Fruit fly (Drosophila melanogaster) whole organism, embryonic: ENCODE measurements around the gene Hsp110.

ENCODE experiments used
- Atf3 ChIP-seq: fragments of 200-800 bp; sonication (Bioruptor generic); optimal IDR thresholded peaks from 3 replicates; lab custom pipeline; 2016; ENCODE audit warnings: missing biosample characterization, missing genetic modification characterization
- Atf6 ChIP-seq: fragments of 200-800 bp; sonication (Bioruptor generic); IDR thresholded peaks from 2 replicates; pipeline ENCODE4 v1.3.6; 2022; ENCODE audit warnings: missing biosample characterization, missing genetic modification characterization
- BEAF-32 ChIP-seq: fragments of 200-800 bp; sonication (Bioruptor generic); optimal IDR thresholded peaks from 3 replicates; lab custom pipeline; 2017; ENCODE audit warnings: missing biosample characterization, missing genetic modification characterization, mild to moderate bottlenecking, moderate library complexity, missing genetic modification reagents
- CG10979 ChIP-seq: fragments of 200-800 bp; sonication (Bioruptor generic); optimal IDR thresholded peaks from 2 replicates; lab custom pipeline; 2018; ENCODE audit warnings: missing biosample characterization, mild to moderate bottlenecking, missing genetic modification characterization, moderate library complexity
- CG11456 ChIP-seq: fragments of 200-800 bp; sonication (Bioruptor generic); IDR thresholded peaks from 3 replicates; pipeline ENCODE4 v1.3.6; 2022; ENCODE audit warnings: missing biosample characterization, missing genetic modification characterization
- CG11695 ChIP-seq: fragments of 200-800 bp; sonication (Bioruptor generic); IDR thresholded peaks from 3 replicates; pipeline ENCODE4 v1.3.6; 2022; ENCODE audit warnings: missing biosample characterization, missing genetic modification characterization
- CG12769 ChIP-seq: fragments of 200-800 bp; sonication (Bioruptor generic); optimal IDR thresholded peaks from 2 replicates; lab custom pipeline; 2019; ENCODE audit warnings: missing biosample characterization, mild to moderate bottlenecking, missing genetic modification characterization, moderate library complexity
- CG14050 ChIP-seq: fragments of 200-800 bp; sonication (Bioruptor generic); IDR thresholded peaks from 3 replicates; pipeline ENCODE4 v1.3.6; 2022; ENCODE audit warnings: missing biosample characterization, missing genetic modification characterization
- CG1602 ChIP-seq: fragments of 200-800 bp; sonication (Bioruptor generic); optimal IDR thresholded peaks from 3 replicates; lab custom pipeline; 2016; ENCODE audit warnings: missing biosample characterization, missing genetic modification characterization
- CG17385 ChIP-seq: fragments of 200-800 bp; sonication (Bioruptor generic); optimal IDR thresholded peaks from 3 replicates; lab custom pipeline; 2018; ENCODE audit warnings: missing biosample characterization, mild to moderate bottlenecking, missing genetic modification characterization
- CG18262 ChIP-seq: fragments of 200-800 bp; optimal IDR thresholded peaks from 3 replicates; lab custom pipeline; 2019; ENCODE audit warnings: missing biosample characterization, mild to moderate bottlenecking, missing genetic modification characterization, moderate library complexity
- CG18599 ChIP-seq: fragments of 200-800 bp; sonication (Bioruptor generic); optimal IDR thresholded peaks from 3 replicates; lab custom pipeline; 2017; ENCODE audit warnings: missing biosample characterization, missing genetic modification characterization, mild to moderate bottlenecking, moderate library complexity, missing genetic modification reagents
- CG2712 ChIP-seq: fragments of 200-800 bp; optimal IDR thresholded peaks from 3 replicates; lab custom pipeline; 2019; ENCODE audit warnings: missing biosample characterization, mild to moderate bottlenecking, missing genetic modification characterization, moderate library complexity
- CG31441 ChIP-seq: fragments of 200-800 bp; sonication (Bioruptor generic); IDR thresholded peaks from 2 replicates; pipeline ENCODE4 v1.3.6; 2022; ENCODE audit warnings: missing biosample characterization, missing genetic modification characterization
- CG32532 ChIP-seq: fragments of 200-800 bp; sonication (Bioruptor generic); IDR thresholded peaks from 2 replicates; pipeline ENCODE4 v1.3.6; 2022; ENCODE audit warnings: missing biosample characterization, missing genetic modification characterization
- CG3281 ChIP-seq: fragments of 200-800 bp; sonication (Bioruptor generic); optimal IDR thresholded peaks from 3 replicates; lab custom pipeline; 2017; ENCODE audit warnings: missing biosample characterization, mild to moderate bottlenecking, missing genetic modification characterization
- CG6175 ChIP-seq: fragments of 200-800 bp; sonication (Bioruptor generic); IDR thresholded peaks from 3 replicates; pipeline ENCODE4 v1.3.6; 2022; ENCODE audit warnings: missing biosample characterization, missing genetic modification characterization
- CG6765 ChIP-seq: fragments of 200-800 bp; sonication (Bioruptor generic); optimal IDR thresholded peaks from 3 replicates; lab custom pipeline; 2017; ENCODE audit warnings: missing biosample characterization, mild to moderate bottlenecking, missing genetic modification characterization
- CG7357 ChIP-seq: fragments of 200-800 bp; sonication (Bioruptor generic); IDR thresholded peaks from 3 replicates; pipeline ENCODE4 v1.3.6; 2022; ENCODE audit warnings: missing biosample characterization, missing genetic modification characterization
- CG9215 ChIP-seq: fragments of 200-800 bp; sonication (Bioruptor generic); IDR thresholded peaks from 2 replicates; pipeline ENCODE4 v1.3.6; 2022; ENCODE audit warnings: missing biosample characterization, missing genetic modification characterization
- CG9727 ChIP-seq: fragments of 200-800 bp; sonication (Bioruptor generic); optimal IDR thresholded peaks from 3 replicates; lab custom pipeline; 2017; ENCODE audit warnings: missing biosample characterization, mild to moderate bottlenecking, missing genetic modification characterization
- Dip3 ChIP-seq: fragments of 200-800 bp; sonication (Bioruptor generic); optimal IDR thresholded peaks from 3 replicates; lab custom pipeline; 2016; ENCODE audit warnings: missing biosample characterization, missing genetic modification characterization
- Dref ChIP-seq: fragments of 200-800 bp; sonication (Bioruptor generic); IDR thresholded peaks from 2 replicates; pipeline ENCODE4 v1.3.6; 2022; ENCODE audit warnings: missing biosample characterization, missing genetic modification characterization
- Ets97D ChIP-seq: fragments of 200-800 bp; sonication (Bioruptor generic); optimal IDR thresholded peaks from 3 replicates; lab custom pipeline; 2016; ENCODE audit warnings: missing biosample characterization, missing genetic modification characterization
- Fer1 ChIP-seq: fragments of 200-800 bp; sonication (Bioruptor generic); optimal IDR thresholded peaks from 2 replicates; lab custom pipeline; 2017; ENCODE audit warnings: missing biosample characterization, mild to moderate bottlenecking, missing genetic modification characterization
- Hr78 ChIP-seq, 2 experiments: fragments of 200-800 bp in 1 of 2; fragments of >200 bp in 1 of 2; sonication (Bioruptor generic) in 1 of 2; optimal IDR thresholded peaks; 2 replicates each; lab custom pipeline; 2017 to 2019; ENCODE audit warnings: missing biosample characterization in 2 of 2, missing genetic modification characterization in 2 of 2, mild to moderate bottlenecking in 1 of 2, moderate library complexity in 1 of 2
- Hsf ChIP-seq: fragments of 200-800 bp; sonication (Bioruptor generic); optimal IDR thresholded peaks from 3 replicates; lab custom pipeline; 2016; ENCODE audit warnings: missing biosample characterization, missing genetic modification characterization
- Mes4 ChIP-seq: fragments of 200-800 bp; sonication (Bioruptor generic); optimal IDR thresholded peaks from 2 replicates; lab custom pipeline; 2016; ENCODE audit warnings: missing biosample characterization, missing genetic modification characterization
- amos ChIP-seq: fragments of 200-800 bp; sonication (Bioruptor generic); IDR thresholded peaks from 2 replicates; pipeline ENCODE4 v1.3.6; 2022; ENCODE audit warnings: missing biosample characterization, missing genetic modification characterization; ENCODE audit not compliant: partially characterized antibody
- ara ChIP-seq: fragments of 200-800 bp; sonication (Bioruptor generic); IDR thresholded peaks from 2 replicates; pipeline ENCODE4 v1.3.6; 2022; ENCODE audit warnings: missing biosample characterization, missing genetic modification characterization
- bsh ChIP-seq, 2 experiments: fragments of 200-800 bp; sonication (Bioruptor generic); optimal IDR thresholded peaks; 2 replicates each; lab custom pipeline; 2017 to 2018; ENCODE audit warnings: mild to moderate bottlenecking in 2 of 2, missing biosample characterization in 2 of 2, missing genetic modification characterization in 2 of 2, moderate library complexity in 1 of 2
- cas ChIP-seq: fragments of 200-800 bp; sonication (Bioruptor generic); IDR thresholded peaks from 2 replicates; pipeline ENCODE4 v1.3.6; 2022; ENCODE audit warnings: missing biosample characterization, missing genetic modification characterization
- cg ChIP-seq: fragments of 200-800 bp; sonication (Bioruptor generic); optimal IDR thresholded peaks from 3 replicates; lab custom pipeline; 2019; ENCODE audit warnings: missing biosample characterization, mild to moderate bottlenecking, missing genetic modification characterization, moderate library complexity
- dm ChIP-seq: fragments of 200-800 bp; sonication (Bioruptor generic); optimal IDR thresholded peaks from 3 replicates; lab custom pipeline; 2016; ENCODE audit warnings: missing biosample characterization, missing genetic modification characterization
- gce ChIP-seq: fragments of 200-800 bp; sonication (Bioruptor generic); IDR thresholded peaks from 3 replicates; pipeline ENCODE4 v1.3.6; 2022; ENCODE audit warnings: missing biosample characterization, missing genetic modification characterization
- gsb-n ChIP-seq: fragments of 200-800 bp; sonication (Bioruptor generic); optimal IDR thresholded peaks from 3 replicates; lab custom pipeline; 2018; ENCODE audit warnings: missing biosample characterization, mild to moderate bottlenecking, missing genetic modification characterization
- hth ChIP-seq: fragments of >200 bp; optimal IDR thresholded peaks from 2 replicates; lab custom pipeline; 2017; ENCODE audit warnings: inconsistent platforms
- inv ChIP-seq: fragments of 200-800 bp; sonication (Bioruptor generic); IDR thresholded peaks from 2 replicates; pipeline ENCODE4 v1.3.6; 2022; ENCODE audit warnings: missing biosample characterization, missing genetic modification characterization; ENCODE audit not compliant: partially characterized antibody
- nerfin-2 ChIP-seq: fragments of 200-800 bp; sonication (Bioruptor generic); IDR thresholded peaks from 2 replicates; pipeline ENCODE4 v1.3.6; 2022; ENCODE audit warnings: missing biosample characterization, missing genetic modification characterization; ENCODE audit not compliant: partially characterized antibody
- nom ChIP-seq: fragments of 200-800 bp; sonication (Bioruptor generic); optimal IDR thresholded peaks from 2 replicates; lab custom pipeline; 2017; ENCODE audit warnings: missing biosample characterization, missing genetic modification characterization, mild to moderate bottlenecking, moderate library complexity, missing genetic modification reagents
- oc ChIP-seq: fragments of 200-800 bp; sonication (Bioruptor generic); optimal IDR thresholded peaks from 2 replicates; lab custom pipeline; 2018; ENCODE audit warnings: missing biosample characterization, mild to moderate bottlenecking, missing genetic modification characterization, moderate library complexity
- odd ChIP-seq: fragments of 200-800 bp; sonication (Bioruptor generic); optimal IDR thresholded peaks from 2 replicates; lab custom pipeline; 2017; ENCODE audit warnings: missing biosample characterization, mild to moderate bottlenecking, missing genetic modification characterization
- pho ChIP-seq: fragments of 200-800 bp; sonication (Bioruptor generic); optimal IDR thresholded peaks from 2 replicates; lab custom pipeline; 2016; ENCODE audit warnings: missing biosample characterization, missing genetic modification characterization
- pnt ChIP-seq: fragments of 200-800 bp; sonication (Bioruptor generic); optimal IDR thresholded peaks from 3 replicates; lab custom pipeline; 2016; ENCODE audit warnings: missing biosample characterization, missing genetic modification characterization
- ranshi ChIP-seq: fragments of 200-800 bp; sonication (Bioruptor generic); IDR thresholded peaks from 2 replicates; pipeline ENCODE4 v1.3.6; 2022; ENCODE audit warnings: missing biosample characterization, missing genetic modification characterization
- repo ChIP-seq: fragments of 200-800 bp; sonication (Bioruptor generic); optimal IDR thresholded peaks from 2 replicates; lab custom pipeline; 2016; ENCODE audit warnings: missing biosample characterization, missing genetic modification characterization
- slbo ChIP-seq: fragments of 200-800 bp; sonication (Bioruptor generic); IDR thresholded peaks from 2 replicates; pipeline ENCODE4 v1.3.6; 2022; ENCODE audit warnings: missing biosample characterization, missing genetic modification characterization
- stc ChIP-seq: fragments of 200-800 bp; sonication (Bioruptor generic); IDR thresholded peaks from 2 replicates; pipeline ENCODE4 v1.3.6; 2022; ENCODE audit warnings: missing biosample characterization, missing genetic modification characterization

Hsp110 gene

dm6 chr3L:13993742-13994719, 42.8 kb upstream of the Hsp110 start, which contains the start of gene CtsK1 (continued):
- TF ChIP-seq CG11695 (GFP tag; lab: Robert Waterston, UW) (peak; percentile 71; the same call in 2 of the 3 replicates), CG18262 (tag; lab: Kevin White, UChicago) (peak; percentile 50), CG18599 (GFP tag; lab: Kevin White, UChicago) (peak; percentile 26), odd (GFP tag; lab: Kevin White, UChicago) (no peak), CG12769 (tag; lab: Kevin White, UChicago) (no peak), CG3281 (GFP tag; lab: Kevin White, UChicago) (no peak), CG14050 (GFP tag; lab: Robert Waterston, UW) (no peak), pnt (GFP tag; lab: Kevin White, UChicago) (no peak), gce (GFP tag; lab: Robert Waterston, UW) (0 out of 3 replicates have a peak, but pooled peaks have one; percentile 27), CG32532 (GFP tag; lab: Robert Waterston, UW) (peak; percentile 51; the same call in 1 of the 2 replicates), cas (GFP tag; lab: Robert Waterston, UW) (no peak), nom (GFP tag; lab: Kevin White, UChicago) (peak; percentile 54), CG2712 (tag; lab: Kevin White, UChicago) (peak; percentile 50), CG1602 (GFP tag; lab: Kevin White, UChicago) (no peak), repo (GFP tag; lab: Kevin White, UChicago) (no peak), oc (tag; lab: Kevin White, UChicago) (no peak), CG6765 (no peak), hth (lab: Kevin White, UChicago) (no peak), ara (GFP tag; lab: Robert Waterston, UW) (peak; percentile 25; the same call in 1 of the 2 replicates), cg (GFP tag; lab: Kevin White, UChicago) (peak; percentile 15), Fer1 (GFP tag; lab: Kevin White, UChicago) (no peak), CG7357 (GFP tag; lab: Robert Waterston, UW) (no peak), CG6175 (GFP tag; lab: Robert Waterston, UW) (no peak), dm (GFP tag; lab: Kevin White, UChicago) (no peak), Atf6 (GFP tag; lab: Robert Waterston, UW) (0 out of 2 replicates have a peak, but pooled peaks have one; percentile 42), inv (peak; percentile 67), gsb-n (tag; lab: Kevin White, UChicago) (no peak), CG11456 (no peak), Dip3 (GFP tag; lab: Kevin White, UChicago) (no peak), Atf3 (GFP tag; lab: Kevin White, UChicago) (no peak), CG10979 (tag; lab: Kevin White, UChicago) (peak; percentile 6), stc (GFP tag; lab: Robert Waterston, UW) (peak; percentile 49; the same call in 1 of the 2 replicates), nerfin-2 (GFP tag; lab: Robert Waterston, UW) (no peak), CG9215 (GFP tag; lab: Robert Waterston, UW) (no peak), Dref (GFP tag; lab: Robert Waterston, UW) (peak; percentile 59), CG17385 (GFP tag; lab: Kevin White, UChicago) (peak; percentile 11), ranshi (GFP tag; lab: Robert Waterston, UW) (no peak; the same call in 1 of the 2 replicates), pho (no peak), Ets97D (peak; percentile 9), Hsf (GFP tag; lab: Kevin White, UChicago) (peak; percentile 14), bsh (GFP tag; optimal IDR thresholded peaks at IDR 0.05; lab: Kevin White, UChicago) (peak in 1 of 2 experiments; percentile 29), slbo (GFP tag; lab: Robert Waterston, UW) (peak; percentile 49), BEAF-32 (GFP tag; lab: Kevin White, UChicago) (peak; percentile 77), amos (GFP tag; lab: Robert Waterston, UW) (peak; percentile 69), Mes4 (GFP tag; lab: Kevin White, UChicago) (no peak), CG31441 (GFP tag; lab: Robert Waterston, UW) (peak; percentile 48), CG9727 (peak; percentile 12), Hr78 (GFP tag; optimal IDR thresholded peaks at IDR 0.05; lab: Kevin White, UChicago) (no peak)
